Worm (Caenorhabditis elegans) whole organism, midembryonic: ENCODE data around the gene cnep-1.

Source experiments
- cog-1 ChIP-seq: sonication (generic microtip); optimal IDR thresholded peaks from 2 replicates; lab custom pipeline; 2016; ENCODE audit warnings: missing genetic modification characterization, missing compliant biosample characterization
- ref-1 ChIP-seq: fragments of 200-800 bp; sonication (Bioruptor generic); conservative IDR thresholded peaks from 2 replicates; pipeline ENCODE4 v1.3.6; 2022; ENCODE audit warnings: missing genetic modification reagents, missing genetic modification characterization, missing compliant biosample characterization
- ztf-23 ChIP-seq: fragments of 200-800 bp; sonication (Bioruptor generic); IDR thresholded peaks from 2 replicates; pipeline ENCODE4 v1.3.6; 2022; ENCODE audit warnings: missing genetic modification reagents, missing genetic modification characterization, missing compliant biosample characterization

DNA sequence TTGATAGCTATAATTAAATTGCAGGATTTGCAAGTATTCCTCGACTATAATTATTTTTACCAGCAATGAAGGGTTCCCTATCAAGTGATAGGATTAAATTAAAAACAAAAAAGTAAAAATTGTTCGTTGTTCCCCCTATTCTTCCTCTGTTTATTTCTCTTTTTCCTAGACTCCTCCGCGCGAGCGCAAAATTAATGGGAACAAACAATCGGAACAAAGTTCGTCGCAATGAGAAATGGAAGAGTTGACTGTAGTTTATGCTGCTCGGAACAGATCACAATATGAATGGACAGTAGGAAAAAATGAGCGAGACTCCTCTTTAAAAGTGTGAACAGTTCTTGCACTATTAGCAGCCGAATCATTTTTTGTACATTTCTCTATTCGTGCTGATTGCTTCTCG is 30.6 kb downstream of the cnep-1 start:
- TF ChIP-seq cog-1 (no peak), ref-1 (GFP tag; lab: Robert Waterston, UW) (no peak), ztf-23 (GFP tag; lab: Robert Waterston, UW) (no peak)
